Fruit fly (Drosophila melanogaster): ENCODE measurements around the gene CG5280.

dm6 chr3L:9028057-9028456 is 38.0 kb upstream of the CG5280 start:
- no peak for TF ChIP-seq CG1620 (GFP tag; optimal IDR thresholded peaks at IDR 0.05)
- no peak for TF ChIP-seq CG7101 (tag; optimal IDR thresholded peaks at IDR 0.05)
